Fruit fly (Drosophila melanogaster): Measurements from ENCODE around the gene CG1647.

The CG1647 gene

DNA sequence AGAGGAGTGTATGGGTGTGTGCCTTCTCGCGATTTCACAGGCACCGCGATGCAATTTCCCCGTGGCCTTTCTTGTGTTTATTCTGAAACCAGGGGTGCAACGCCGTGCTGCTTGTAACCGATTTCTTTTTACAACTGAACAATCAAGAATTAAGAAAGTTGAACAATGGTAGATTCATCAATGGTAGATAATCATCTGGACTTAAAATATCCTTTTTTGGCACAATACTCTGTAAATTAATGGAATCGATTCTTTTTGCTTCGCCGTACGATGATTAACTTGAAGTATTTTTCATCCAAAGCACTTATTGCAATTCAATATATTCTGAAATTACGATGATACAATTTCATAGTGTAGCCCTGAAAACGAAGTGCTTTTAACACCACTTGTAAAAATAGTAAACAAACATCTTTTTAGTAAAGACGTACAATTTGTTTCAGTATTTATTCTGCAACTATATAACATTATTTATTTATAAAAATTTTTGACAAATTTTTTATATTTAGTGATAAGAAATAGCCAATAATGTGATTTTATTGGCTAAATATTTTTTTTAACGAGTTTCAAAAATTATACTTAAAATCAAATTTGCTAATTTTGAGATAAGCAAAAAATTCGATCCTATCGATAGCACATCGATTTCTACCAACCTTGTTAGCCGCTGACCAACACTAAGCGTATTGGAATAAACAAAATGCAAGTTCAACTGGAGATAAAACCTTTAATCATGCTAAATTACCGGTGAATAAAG is at the start of gene CG1647, which contains the start of gene CG1523:
Gene CG1647, plus strand, starts transcription at position 667 of the 751 bp plus-strand sequence.
Gene CG1523, minus strand, starts transcription at position 114 of the 751 bp plus-strand sequence.
- peak; percentile 80 for TF ChIP-seq CG17801 (GFP tag; optimal IDR thresholded peaks at IDR 0.05; ENCODE audit: partially characterized antibody)

DNA sequence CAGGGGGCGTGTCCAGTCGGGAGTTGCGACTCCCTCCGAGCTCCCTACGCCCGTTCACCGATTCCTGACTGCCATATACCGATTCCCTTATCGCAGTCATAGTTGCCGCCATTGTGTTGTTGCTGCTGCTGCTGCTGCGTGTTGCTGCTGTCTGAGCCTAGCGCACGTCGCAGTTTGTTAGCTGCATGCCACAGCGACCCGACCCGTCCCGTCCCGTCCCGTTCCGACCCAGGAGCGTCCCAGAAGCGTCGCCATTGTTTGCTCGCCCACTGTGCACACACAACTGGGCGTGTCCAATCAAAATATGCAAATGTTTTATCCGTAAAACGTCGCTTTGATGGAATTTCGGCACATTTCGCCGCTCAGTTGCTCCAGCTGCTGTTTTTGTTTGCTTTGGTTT is 44.3 kb upstream of the CG1647 start:
- no peak for TF ChIP-seq CG17801 (GFP tag; optimal IDR thresholded peaks at IDR 0.05; ENCODE audit: partially characterized antibody)

DNA sequence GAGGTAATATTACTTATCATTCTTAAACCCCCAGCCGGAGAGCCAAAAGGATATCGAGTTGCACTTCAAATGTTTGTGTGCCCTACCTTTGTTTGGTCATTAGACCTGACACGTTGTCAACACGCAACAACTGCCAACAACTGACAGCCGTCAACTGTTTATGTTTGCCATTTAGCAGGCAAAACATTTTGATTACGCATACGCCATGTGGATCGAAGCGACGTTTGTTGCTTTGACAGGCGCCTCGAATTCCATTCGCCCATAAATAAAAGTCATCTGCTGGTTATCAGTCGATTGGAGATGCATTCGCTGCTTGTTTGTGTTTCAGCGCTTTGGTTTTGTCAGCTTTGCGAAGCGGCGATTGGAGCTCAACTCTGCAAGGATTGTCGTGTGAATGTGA is 30.7 kb upstream of the CG1647 start, which contains the start of gene CG34295:
Gene CG34295, plus strand, starts transcription at position 301 of the 400 bp plus-strand sequence.
- no peak for TF ChIP-seq CG17801 (GFP tag; optimal IDR thresholded peaks at IDR 0.05; ENCODE audit: partially characterized antibody)

DNA sequence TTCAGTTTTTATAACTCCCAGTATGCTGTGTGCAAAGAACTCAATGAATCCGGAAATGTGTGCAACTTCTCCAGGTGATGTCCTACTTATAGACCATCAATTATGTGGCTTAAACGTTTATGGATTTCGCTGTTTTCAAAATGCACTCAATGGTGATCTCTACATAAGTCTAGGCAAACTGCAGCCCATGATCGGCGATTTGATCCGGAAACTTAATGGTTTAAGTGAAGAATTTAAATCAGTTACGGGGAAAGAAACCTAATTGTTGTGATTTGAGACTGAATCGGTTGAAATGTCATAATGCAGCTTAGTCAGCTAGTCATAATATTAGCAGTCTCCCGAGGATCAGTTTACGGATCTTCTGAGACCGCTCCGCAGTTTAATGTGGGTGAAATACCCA is 29.8 kb upstream of the CG1647 start, which contains the start of gene intr:
Gene intr, plus strand, starts transcription at position 301 of the 400 bp plus-strand sequence.
- no peak for TF ChIP-seq CG17801 (GFP tag; optimal IDR thresholded peaks at IDR 0.05; ENCODE audit: partially characterized antibody)

DNA sequence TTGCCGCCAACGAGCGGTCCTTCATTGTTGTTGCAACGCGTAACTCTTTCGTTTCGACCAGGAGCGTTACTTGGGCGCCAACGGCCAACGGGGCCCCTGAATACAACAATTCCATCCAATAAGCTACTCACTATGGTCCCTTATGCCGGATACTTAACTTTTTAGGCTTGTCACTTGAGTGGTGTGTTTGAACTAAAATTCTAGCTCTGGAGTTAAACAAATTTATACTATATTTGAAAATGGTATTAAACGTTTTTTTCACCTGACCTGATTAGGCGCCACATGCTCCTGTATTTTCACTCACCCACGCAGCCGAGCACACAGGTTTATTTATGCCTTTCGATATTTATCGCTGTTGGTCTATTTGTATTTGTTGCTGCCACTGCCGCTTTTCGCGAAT is 14.9 kb upstream of the CG1647 start:
- no peak for TF ChIP-seq CG17801 (GFP tag; optimal IDR thresholded peaks at IDR 0.05; ENCODE audit: partially characterized antibody)

DNA sequence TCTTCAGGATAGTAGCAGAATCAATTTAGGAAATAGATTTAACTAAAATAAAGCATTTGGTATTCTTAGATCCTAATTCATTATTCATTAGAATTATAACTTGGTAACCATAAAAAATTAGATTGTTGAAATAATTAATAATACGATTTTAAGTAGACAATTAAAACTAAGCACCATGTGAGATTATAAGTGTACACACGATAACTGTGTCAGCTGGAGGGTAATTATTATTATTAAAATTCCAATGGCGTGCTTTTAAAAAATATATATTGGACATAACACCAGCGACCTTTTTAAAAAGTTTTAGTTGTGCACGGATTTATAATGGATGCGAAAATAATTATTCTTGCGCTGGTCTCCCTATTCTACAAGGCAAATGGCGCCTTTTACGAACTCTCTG is 13.6 kb upstream of the CG1647 start, which contains the start of gene CheB98a:
Gene CheB98a, plus strand, starts transcription at position 301 of the 400 bp plus-strand sequence.
- TF ChIP-seq CG17801 (GFP tag; optimal IDR thresholded peaks at IDR 0.05; ENCODE audit: partially characterized antibody), result no peak

DNA sequence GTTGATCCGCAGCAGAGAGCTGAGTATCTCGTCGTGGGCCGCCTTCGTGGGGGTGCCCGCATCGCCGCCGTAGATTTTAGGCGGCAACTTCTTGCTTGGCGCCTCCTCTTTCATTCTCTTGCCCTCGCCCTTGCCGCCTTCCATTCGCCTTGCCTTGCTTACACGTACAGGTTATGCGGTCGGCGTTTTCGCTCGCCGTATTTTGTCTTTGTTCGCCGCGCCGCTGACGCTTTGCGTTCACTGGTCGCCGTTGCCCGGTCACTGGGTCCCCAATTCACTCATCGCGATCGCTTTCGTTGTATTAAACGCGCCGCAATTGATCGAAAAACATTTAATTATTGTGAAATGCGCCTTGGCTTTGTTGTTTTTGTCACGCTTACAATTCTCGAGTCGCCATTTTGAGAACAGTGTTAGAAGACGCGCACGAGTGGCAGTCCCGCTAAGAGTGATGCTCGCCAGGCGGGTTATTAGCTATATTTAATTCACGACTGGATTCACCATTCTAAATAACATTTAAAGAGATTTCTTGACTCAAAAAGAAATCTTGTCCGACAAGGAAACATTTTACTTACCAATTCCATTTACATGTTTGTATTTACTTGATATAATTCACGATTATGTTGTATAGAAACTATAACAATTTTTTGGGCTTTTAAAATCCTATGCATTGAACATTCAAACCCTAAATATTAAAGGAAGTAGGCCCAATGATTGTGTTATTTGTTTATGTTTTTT is 8.9 kb upstream of the CG1647 start, which contains the start of gene wdn:
Gene wdn, minus strand, starts transcription at position 396 of the 735 bp plus-strand sequence.
- no peak for TF ChIP-seq CG17801 (GFP tag; optimal IDR thresholded peaks at IDR 0.05; ENCODE audit: partially characterized antibody)

DNA sequence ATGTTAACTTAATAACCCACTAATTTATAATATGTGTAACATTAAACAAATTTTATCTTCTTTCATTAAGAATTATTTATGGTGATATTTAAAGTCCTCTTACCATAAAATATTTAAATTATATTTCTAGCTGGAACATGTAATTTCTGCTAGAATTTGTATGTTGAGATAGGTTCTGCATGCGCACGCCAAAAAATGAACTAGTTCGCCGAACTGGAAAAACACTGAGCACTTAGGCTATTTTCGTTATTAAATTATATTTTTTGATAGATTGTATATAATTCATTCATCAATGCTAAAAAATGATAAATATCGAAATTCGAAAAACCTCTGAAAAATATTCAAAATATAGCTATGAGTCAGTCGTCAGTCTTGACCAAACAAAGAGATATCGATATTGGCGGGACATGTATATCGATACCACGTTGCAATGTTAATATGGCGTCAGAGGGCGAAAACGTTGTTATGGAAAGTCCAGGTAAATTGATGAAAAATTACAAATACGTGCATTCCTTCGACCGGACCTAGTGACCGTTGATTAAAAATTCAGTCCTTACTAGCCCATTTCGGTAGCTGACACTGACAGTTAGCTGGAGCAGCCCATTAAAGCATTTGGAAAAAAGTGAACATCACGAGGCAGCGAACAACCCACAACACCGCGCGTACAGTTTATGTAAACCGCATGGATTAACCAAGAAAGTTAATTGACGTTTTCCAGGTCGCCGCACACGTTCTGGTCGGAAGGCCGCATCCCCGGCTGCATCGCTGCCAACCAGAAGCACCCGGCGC is 8.2 kb upstream of the CG1647 start, which contains the start of gene Prp39:
Gene Prp39, plus strand, starts transcription at position 426 of the 789 bp plus-strand sequence.
- peak; percentile 20 for TF ChIP-seq CG17801 (GFP tag; optimal IDR thresholded peaks at IDR 0.05; ENCODE audit: partially characterized antibody)

DNA sequence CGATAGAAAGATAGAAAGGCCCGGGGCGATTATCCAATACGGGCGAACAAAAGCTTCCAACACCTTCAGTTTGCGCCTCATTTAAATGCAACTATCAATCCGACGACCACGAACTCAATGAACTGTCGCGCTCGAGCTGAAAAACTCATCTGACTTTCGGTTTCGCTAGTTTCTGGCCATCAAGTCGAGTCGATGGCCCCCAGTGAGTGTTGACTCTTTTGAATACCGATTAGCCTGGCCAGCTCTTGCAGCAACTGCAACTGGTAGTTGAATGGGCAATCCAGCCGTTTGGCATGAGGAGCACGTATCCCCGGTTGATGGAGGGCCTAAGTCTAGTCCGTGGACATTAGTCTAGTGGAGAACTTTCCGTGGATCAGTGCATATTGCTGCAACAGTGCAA is 7.2 kb downstream of the CG1647 start:
- no peak for TF ChIP-seq CG17801 (GFP tag; optimal IDR thresholded peaks at IDR 0.05; ENCODE audit: partially characterized antibody)

DNA sequence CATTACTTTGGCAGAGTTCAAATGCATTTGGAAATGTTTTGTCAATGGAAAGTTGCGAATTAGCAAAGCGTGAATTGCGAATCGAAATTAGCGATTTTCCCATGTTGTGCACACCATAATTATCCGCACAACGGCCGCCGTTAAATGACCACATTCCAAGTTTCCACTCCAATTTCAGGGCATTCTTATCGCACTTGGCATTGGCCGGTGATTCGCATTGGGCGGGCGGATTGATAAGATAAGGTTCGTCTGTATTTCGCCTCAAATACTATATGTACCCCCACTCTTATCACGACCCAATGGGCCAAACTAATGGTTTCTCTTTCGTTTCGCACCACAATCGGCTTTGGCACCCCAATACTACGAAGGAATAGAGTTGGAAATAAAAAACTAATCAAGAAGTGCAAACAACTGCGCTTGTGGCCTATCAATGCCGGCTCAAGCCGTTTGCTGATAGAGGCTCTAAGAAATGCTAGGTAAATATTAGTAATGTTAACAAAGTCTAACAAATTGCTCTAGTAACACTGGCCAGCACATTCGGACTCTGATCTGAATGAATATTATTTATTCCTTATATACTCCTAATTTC is 9.4 kb downstream of the CG1647 start:
- no peak for TF ChIP-seq CG17801 (GFP tag; optimal IDR thresholded peaks at IDR 0.05; ENCODE audit: partially characterized antibody)

DNA sequence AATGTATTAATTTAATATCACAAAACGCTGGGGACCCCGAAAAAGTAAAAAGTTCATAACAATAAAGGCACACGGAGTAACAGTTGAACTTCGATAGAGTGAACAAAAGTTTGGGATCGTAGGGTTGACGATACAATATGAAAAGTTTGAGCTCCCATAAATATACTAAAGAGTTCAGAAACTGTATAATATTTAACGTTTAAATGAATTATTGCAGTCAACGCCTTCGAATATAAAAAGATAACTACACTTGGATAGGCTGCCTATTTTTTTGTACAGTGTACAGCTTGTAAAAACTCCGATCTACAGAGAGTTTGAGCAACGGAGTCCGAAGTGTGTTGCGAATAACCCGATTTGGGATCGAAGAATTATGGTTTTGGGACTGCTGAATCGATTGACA is 10.7 kb downstream of the CG1647 start:
- TF ChIP-seq CG17801 (GFP tag; optimal IDR thresholded peaks at IDR 0.05; ENCODE audit: partially characterized antibody), result no peak

DNA sequence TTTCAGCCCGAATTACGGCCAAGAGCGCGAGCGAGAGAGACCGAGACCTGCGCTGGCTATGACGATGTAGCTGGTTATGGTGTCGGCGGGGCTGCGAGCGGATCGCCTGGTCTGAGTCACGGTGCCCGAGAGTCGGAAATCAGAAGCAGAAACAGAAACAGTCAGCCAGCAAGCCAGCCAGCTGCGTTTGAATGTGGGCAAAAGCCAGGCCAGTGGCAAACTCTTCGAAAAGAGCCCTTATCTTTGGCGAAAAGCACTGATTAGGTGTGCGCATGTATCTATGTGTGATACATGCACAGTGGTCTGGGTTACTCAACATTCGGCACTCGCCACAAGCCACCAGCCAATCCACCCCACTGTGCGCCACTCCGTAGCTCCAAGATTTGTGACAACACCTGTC is 11.2 kb downstream of the CG1647 start:
- TF ChIP-seq CG17801 (GFP tag; optimal IDR thresholded peaks at IDR 0.05; ENCODE audit: partially characterized antibody), result no peak

DNA sequence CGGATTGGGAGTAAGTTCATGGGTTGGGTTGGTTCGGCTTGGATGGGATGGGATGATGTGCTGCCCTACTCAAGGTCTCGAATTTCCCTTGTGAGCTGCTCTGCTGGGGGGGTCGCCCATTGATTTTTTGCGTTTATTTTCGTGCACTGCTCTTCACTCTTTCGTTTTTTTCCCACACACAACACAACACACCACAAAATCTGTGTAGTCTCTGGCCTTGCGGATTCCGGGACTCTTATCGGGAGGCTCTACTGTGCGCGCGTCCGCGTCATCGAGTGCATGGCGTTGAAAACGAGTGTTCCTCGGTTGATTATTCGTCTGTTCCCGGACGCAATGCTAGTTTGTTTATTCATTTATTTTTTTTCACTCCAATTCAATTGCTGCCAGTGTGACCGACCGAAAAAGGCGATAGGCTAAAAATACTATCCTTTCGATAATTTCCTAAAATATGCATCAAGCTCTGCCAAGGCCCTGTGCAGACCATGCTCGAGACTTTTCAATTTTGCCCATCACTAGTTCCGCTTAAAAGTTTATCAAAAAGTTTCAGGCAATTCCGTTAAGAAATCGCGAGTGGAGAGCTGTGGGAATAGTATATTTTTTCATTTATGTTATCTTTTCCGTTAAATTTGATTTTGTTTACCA is 11.7 kb downstream of the CG1647 start, which contains the start of gene WASp:
Gene WASp, minus strand, starts transcription at position 399 of the 642 bp plus-strand sequence.
- peak; percentile 31 for TF ChIP-seq CG17801 (GFP tag; optimal IDR thresholded peaks at IDR 0.05; ENCODE audit: partially characterized antibody)

DNA sequence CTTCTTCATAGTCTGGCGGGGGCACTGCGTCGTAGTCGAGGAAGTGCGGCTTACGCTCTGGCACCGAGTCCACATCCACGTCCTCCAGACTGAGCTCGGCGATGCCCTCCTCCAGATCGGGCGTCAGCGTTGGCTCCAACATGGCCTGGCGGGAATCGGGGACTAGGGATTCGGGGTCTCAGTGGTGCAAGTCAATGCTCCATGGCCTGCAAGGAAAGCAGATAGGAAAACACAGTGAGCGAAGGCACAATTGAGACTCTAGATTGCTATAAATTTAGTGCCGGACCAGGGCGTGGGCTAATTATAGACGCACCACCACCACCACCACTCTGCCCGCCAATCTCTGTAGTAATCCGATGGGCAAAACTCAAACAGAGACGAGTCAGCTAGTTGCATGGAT is 20.6 kb downstream of the CG1647 start:
- TF ChIP-seq CG17801 (GFP tag; optimal IDR thresholded peaks at IDR 0.05; ENCODE audit: partially characterized antibody), result no peak
